Fruit fly (Drosophila melanogaster) whole organism, embryonic: ENCODE data around the gene p115.

ENCODE experiments used
- Atf6 ChIP-seq: fragments of 200-800 bp; sonication (Bioruptor generic); IDR thresholded peaks from 2 replicates; pipeline ENCODE4 v1.3.6; 2022; ENCODE audit warnings: missing biosample characterization, missing genetic modification characterization
- Awh ChIP-seq: fragments of 200-800 bp; sonication (Bioruptor generic); IDR thresholded peaks from 2 replicates; pipeline ENCODE4, ENCODE4 v1.3.6; 2022; ENCODE audit warnings: missing biosample characterization, missing genetic modification characterization
- CG10366 ChIP-seq: fragments of 200-800 bp; sonication (Bioruptor generic); IDR thresholded peaks from 2 replicates; pipeline ENCODE4 v1.3.6; 2022; ENCODE audit warnings: missing biosample characterization, missing genetic modification characterization
- CG11695 ChIP-seq: fragments of 200-800 bp; sonication (Bioruptor generic); IDR thresholded peaks from 3 replicates; pipeline ENCODE4 v1.3.6; 2022; ENCODE audit warnings: missing biosample characterization, missing genetic modification characterization
- CG12071 ChIP-seq: fragments of 200-800 bp; sonication (Bioruptor generic); optimal IDR thresholded peaks from 3 replicates; lab custom pipeline; 2018; ENCODE audit warnings: missing biosample characterization, mild to moderate bottlenecking, missing genetic modification characterization
- CG13123 ChIP-seq: fragments of 200-800 bp; sonication (Bioruptor generic); optimal IDR thresholded peaks from 2 replicates; lab custom pipeline; 2016; ENCODE audit warnings: missing biosample characterization, missing genetic modification characterization
- CG13624 ChIP-seq: fragments of 200-800 bp; sonication (Bioruptor generic); optimal IDR thresholded peaks from 2 replicates; lab custom pipeline; 2016; ENCODE audit warnings: missing biosample characterization, missing genetic modification characterization
- CG14710 ChIP-seq: fragments of 200-800 bp; sonication (Bioruptor generic); optimal IDR thresholded peaks from 3 replicates; lab custom pipeline; 2019; ENCODE audit warnings: missing biosample characterization, mild to moderate bottlenecking, missing genetic modification characterization, moderate library complexity
- CG1602 ChIP-seq: fragments of 200-800 bp; sonication (Bioruptor generic); optimal IDR thresholded peaks from 3 replicates; lab custom pipeline; 2016; ENCODE audit warnings: missing biosample characterization, missing genetic modification characterization
- CG17186 ChIP-seq: fragments of 200-800 bp; sonication (Bioruptor generic); optimal IDR thresholded peaks from 3 replicates; lab custom pipeline; 2017; ENCODE audit warnings: missing biosample characterization, missing genetic modification reagents, missing genetic modification characterization
- CG17612 ChIP-seq: fragments of 200-800 bp; sonication (Bioruptor generic); IDR thresholded peaks from 2 replicates; pipeline ENCODE4 v1.3.6; 2022; ENCODE audit warnings: missing biosample characterization, missing genetic modification characterization
- CG18262 ChIP-seq: fragments of 200-800 bp; optimal IDR thresholded peaks from 3 replicates; lab custom pipeline; 2019; ENCODE audit warnings: missing biosample characterization, mild to moderate bottlenecking, missing genetic modification characterization, moderate library complexity
- CG2678 ChIP-seq: fragments of 200-800 bp; sonication (Bioruptor generic); optimal IDR thresholded peaks from 3 replicates; lab custom pipeline; 2019; ENCODE audit warnings: missing biosample characterization, mild to moderate bottlenecking, missing genetic modification characterization, moderate library complexity
- CG2875 ChIP-seq: fragments of 200-800 bp; sonication (Bioruptor generic); optimal IDR thresholded peaks from 2 replicates; lab custom pipeline; 2017; ENCODE audit warnings: missing biosample characterization, mild to moderate bottlenecking, missing genetic modification characterization, missing genetic modification reagents
- CG43689 ChIP-seq: fragments of 200-800 bp; sonication (Bioruptor generic); IDR thresholded peaks from 2 replicates; pipeline ENCODE4 v1.3.6; 2022; ENCODE audit warnings: missing biosample characterization, missing genetic modification characterization
- CG5245 ChIP-seq: fragments of 200-800 bp; sonication (Bioruptor generic); optimal IDR thresholded peaks from 3 replicates; lab custom pipeline; 2016; ENCODE audit warnings: missing biosample characterization, missing genetic modification characterization
- CG5953 ChIP-seq: fragments of 200-800 bp; sonication (Bioruptor generic); IDR thresholded peaks from 2 replicates; pipeline ENCODE4 v1.3.6; 2022; ENCODE audit warnings: missing biosample characterization, missing genetic modification characterization
- CG6654 ChIP-seq: fragments of 200-800 bp; sonication (Bioruptor generic); optimal IDR thresholded peaks from 2 replicates; lab custom pipeline; 2017; ENCODE audit warnings: missing biosample characterization, mild to moderate bottlenecking, missing genetic modification characterization
- CG6813 ChIP-seq: fragments of 200-800 bp; sonication (Bioruptor generic); optimal IDR thresholded peaks from 2 replicates; lab custom pipeline; 2017; ENCODE audit warnings: missing biosample characterization, missing genetic modification characterization, mild to moderate bottlenecking, moderate library complexity, missing genetic modification reagents
- CG7745 ChIP-seq: fragments of 200-800 bp; sonication (Bioruptor generic); optimal IDR thresholded peaks from 2 replicates; lab custom pipeline; 2018; ENCODE audit warnings: missing biosample characterization, mild to moderate bottlenecking, missing genetic modification characterization, moderate library complexity
- CG7963 ChIP-seq: fragments of 200-800 bp; sonication (Bioruptor generic); IDR thresholded peaks from 3 replicates; pipeline ENCODE4 v1.3.6; 2022; ENCODE audit warnings: missing biosample characterization, missing genetic modification characterization; ENCODE audit not compliant: partially characterized antibody
- CG9437 ChIP-seq: fragments of 200-800 bp; sonication (Bioruptor generic); optimal IDR thresholded peaks from 2 replicates; lab custom pipeline; 2018; ENCODE audit warnings: missing biosample characterization, mild to moderate bottlenecking, missing genetic modification characterization
- CG9876 ChIP-seq: fragments of 200-800 bp; sonication (Bioruptor generic); optimal IDR thresholded peaks from 2 replicates; lab custom pipeline; 2016; ENCODE audit warnings: missing biosample characterization, missing genetic modification characterization
- CG9932 ChIP-seq: fragments of 200-800 bp; sonication (Bioruptor generic); IDR thresholded peaks from 2 replicates; pipeline ENCODE4 v1.3.6; 2022; ENCODE audit warnings: missing biosample characterization, missing genetic modification characterization
- CTCF ChIP-seq: fragments of 200-800 bp; sonication (Bioruptor generic); optimal IDR thresholded peaks from 2 replicates; lab custom pipeline; 2017; ENCODE audit warnings: missing biosample characterization, mild to moderate bottlenecking, missing genetic modification characterization, moderate library complexity
- Hey ChIP-seq: fragments of 200-800 bp; sonication (Bioruptor generic); optimal IDR thresholded peaks from 3 replicates; lab custom pipeline; 2018; ENCODE audit warnings: missing biosample characterization, mild to moderate bottlenecking, missing genetic modification characterization
- Lpt ChIP-seq: fragments of >200 bp; optimal IDR thresholded peaks from 2 replicates; lab custom pipeline; 2018; ENCODE audit warnings: missing biosample characterization, missing genetic modification characterization
- Mrtf ChIP-seq: fragments of 200-800 bp; sonication (Bioruptor generic); IDR thresholded peaks from 3 replicates; pipeline ENCODE4 v1.3.6; 2022; ENCODE audit warnings: missing biosample characterization, missing genetic modification characterization
- NFAT ChIP-seq: fragments of 200-800 bp; sonication (Bioruptor generic); IDR thresholded peaks from 2 replicates; pipeline ENCODE4 v1.3.6; 2022; ENCODE audit warnings: missing biosample characterization, missing genetic modification characterization
- Side ChIP-seq: fragments of 200-800 bp; sonication (Bioruptor generic); optimal IDR thresholded peaks from 2 replicates; lab custom pipeline; 2016; ENCODE audit warnings: missing biosample characterization, missing genetic modification characterization
- Sin3A ChIP-seq: fragments of >200 bp; optimal IDR thresholded peaks from 2 replicates; lab custom pipeline; 2018
- Trl ChIP-seq, 3 experiments: fragments of >200 bp in 2 of 3; fragments of 200-800 bp in 1 of 3; sonication (Bioruptor generic) in 1 of 3; optimal IDR thresholded peaks; 2 replicates in 1 of 3; 3 replicates in 2 of 3; lab custom pipeline; 2016 to 2017; ENCODE audit warnings: missing biosample characterization in 1 of 3, missing genetic modification characterization in 1 of 3
- ato ChIP-seq: fragments of 200-800 bp; sonication (Bioruptor generic); IDR thresholded peaks from 2 replicates; pipeline ENCODE4 v1.3.6; 2022; ENCODE audit warnings: missing biosample characterization, missing genetic modification characterization; ENCODE audit not compliant: partially characterized antibody
- bowl ChIP-seq: fragments of 200-800 bp; sonication (Bioruptor generic); IDR thresholded peaks from 2 replicates; pipeline ENCODE4 v1.3.6; 2022; ENCODE audit warnings: missing biosample characterization, missing genetic modification characterization
- cas ChIP-seq: fragments of 200-800 bp; sonication (Bioruptor generic); IDR thresholded peaks from 2 replicates; pipeline ENCODE4 v1.3.6; 2022; ENCODE audit warnings: missing biosample characterization, missing genetic modification characterization
- chinmo ChIP-seq: fragments of 200-800 bp; sonication (Bioruptor generic); IDR thresholded peaks from 4 replicates; pipeline ENCODE4 v1.3.6; 2022; ENCODE audit warnings: missing biosample characterization, missing genetic modification characterization; ENCODE audit not compliant: partially characterized antibody
- chn ChIP-seq: fragments of 200-800 bp; sonication (Bioruptor generic); optimal IDR thresholded peaks from 2 replicates; lab custom pipeline; 2016; ENCODE audit warnings: missing biosample characterization, missing genetic modification characterization
- disco-r ChIP-seq: fragments of 200-800 bp; sonication (Bioruptor generic); optimal IDR thresholded peaks from 2 replicates; lab custom pipeline; 2016; ENCODE audit warnings: missing biosample characterization, missing genetic modification characterization
- dysf ChIP-seq: fragments of 200-800 bp; sonication (Bioruptor generic); IDR thresholded peaks from 3 replicates; pipeline ENCODE4 v1.3.6; 2022; ENCODE audit warnings: missing biosample characterization, missing genetic modification characterization
- fru ChIP-seq: fragments of >200 bp; optimal IDR thresholded peaks from 2 replicates; lab custom pipeline; 2017
- grau ChIP-seq: fragments of 200-800 bp; optimal IDR thresholded peaks from 3 replicates; lab custom pipeline; 2019; ENCODE audit warnings: missing biosample characterization, mild to moderate bottlenecking, missing genetic modification characterization, moderate library complexity
- insv ChIP-seq, 2 experiments: fragments of 200-800 bp; sonication (Bioruptor generic); optimal IDR thresholded peaks; 3 replicates each; lab custom pipeline; 2016 to 2018; ENCODE audit warnings: missing biosample characterization in 2 of 2, missing genetic modification characterization in 2 of 2
- kah ChIP-seq: fragments of 200-800 bp; sonication (Bioruptor generic); optimal IDR thresholded peaks from 2 replicates; lab custom pipeline; 2018; ENCODE audit warnings: missing biosample characterization, mild to moderate bottlenecking, missing genetic modification characterization
- odd ChIP-seq: fragments of 200-800 bp; sonication (Bioruptor generic); optimal IDR thresholded peaks from 2 replicates; lab custom pipeline; 2017; ENCODE audit warnings: missing biosample characterization, mild to moderate bottlenecking, missing genetic modification characterization
- otp ChIP-seq: fragments of 200-800 bp; sonication (Bioruptor generic); IDR thresholded peaks from 3 replicates; pipeline ENCODE4, ENCODE4 v1.3.6; 2022; ENCODE audit warnings: missing biosample characterization, missing genetic modification characterization
- pnt ChIP-seq: fragments of 200-800 bp; sonication (Bioruptor generic); optimal IDR thresholded peaks from 3 replicates; lab custom pipeline; 2016; ENCODE audit warnings: missing biosample characterization, missing genetic modification characterization
- pzg ChIP-seq: fragments of 200-800 bp; sonication (Bioruptor generic); optimal IDR thresholded peaks from 3 replicates; lab custom pipeline; 2018; ENCODE audit warnings: missing biosample characterization, mild to moderate bottlenecking, missing genetic modification characterization, moderate library complexity
- row ChIP-seq: fragments of 200-800 bp; sonication (Bioruptor generic); IDR thresholded peaks from 3 replicates; pipeline ENCODE4 v1.3.6; 2022; ENCODE audit warnings: missing biosample characterization, missing genetic modification characterization
- schlank ChIP-seq: fragments of 200-800 bp; sonication (Bioruptor generic); optimal IDR thresholded peaks from 2 replicates; lab custom pipeline; 2018; ENCODE audit warnings: missing biosample characterization, mild to moderate bottlenecking, missing genetic modification characterization
- unpg ChIP-seq: fragments of 200-800 bp; sonication (Bioruptor generic); optimal IDR thresholded peaks from 3 replicates; lab custom pipeline; 2018; ENCODE audit warnings: missing biosample characterization, mild to moderate bottlenecking, missing genetic modification characterization, moderate library complexity
- usp ChIP-seq: fragments of >200 bp; optimal IDR thresholded peaks from 2 replicates; lab custom pipeline; 2017; ENCODE audit warnings: missing biosample characterization, missing genetic modification characterization
- zfh1 ChIP-seq: fragments of 200-800 bp; sonication (Bioruptor generic); IDR thresholded peaks from 3 replicates; pipeline ENCODE4 v1.3.6; 2022; ENCODE audit warnings: missing biosample characterization, missing genetic modification characterization

Gene p115

dm6 chrX:7934679-7935078 is 40.8 kb downstream of the p115 start, which contains the start of gene RpS14b (continued):
- TF ChIP-seq CG13624 (GFP tag; lab: Kevin White, UChicago) (peak; percentile 67), row (peak; percentile 53), bowl (GFP tag; lab: Robert Waterston, UW) (no peak), Lpt (GFP tag; lab: Kevin White, UChicago) (no peak), cas (GFP tag; lab: Robert Waterston, UW) (no peak; the same call in 1 of the 2 replicates), usp (GFP tag; lab: Kevin White, UChicago) (no peak), zfh1 (GFP tag; lab: Robert Waterston, UW) (peak; percentile 73), CG7745 (no peak), CG13123 (GFP tag; lab: Kevin White, UChicago) (no peak), CG17612 (GFP tag; lab: Robert Waterston, UW) (no peak), CG14710 (tag; lab: Kevin White, UChicago) (peak; percentile 54), CG43689 (peak; percentile 8; the same call in 1 of the 2 replicates), chinmo (GFP tag; lab: Robert Waterston, UW) (peak; percentile 65; the same call in 1 of the 4 replicates), CG7963 (GFP tag; lab: Robert Waterston, UW) (0 out of 3 replicates have a peak, but pooled peaks have one; percentile 43), CG9437 (GFP tag; lab: Kevin White, UChicago) (peak; percentile 28), CG12071 (GFP tag; lab: Kevin White, UChicago) (peak; percentile 42), CG10366 (GFP tag; lab: Robert Waterston, UW) (peak; percentile 58), CG6813 (GFP tag; lab: Kevin White, UChicago) (peak; percentile 47), Hey (tag; lab: Kevin White, UChicago) (peak; percentile 52), chn (GFP tag; lab: Kevin White, UChicago) (peak; percentile 45), otp (GFP tag; lab: Robert Waterston, UW) (peak; percentile 68; the same call in 2 of the 3 replicates), Atf6 (peak; percentile 64), CG1602 (GFP tag; lab: Kevin White, UChicago) (no peak), fru (lab: Kevin White, UChicago) (no peak), NFAT (peak; percentile 82), CG9876 (no peak), insv (GFP tag; optimal IDR thresholded peaks at IDR 0.05; lab: Kevin White, UChicago) (peak in 1 of 2 experiments; percentile 43), CG2875 (GFP tag; lab: Kevin White, UChicago) (peak; percentile 43), Trl (optimal IDR thresholded peaks at IDR 0.05; lab: Kevin White, UChicago) (no peak), Trl (GFP tag; optimal IDR thresholded peaks at IDR 0.05; lab: Kevin White, UChicago) (peak; percentile 69), CG2678 (peak; percentile 31), CG11695 (GFP tag; lab: Robert Waterston, UW) (no peak), unpg (GFP tag; lab: Kevin White, UChicago) (peak; percentile 51), Sin3A (peak; percentile 46), CG18262 (peak; percentile 22), CG5953 (GFP tag; lab: Robert Waterston, UW) (no peak), CG9932 (GFP tag; lab: Robert Waterston, UW) (peak; percentile 69), pnt (no peak), Mrtf (0 out of 3 replicates have a peak, but pooled peaks have one; percentile 43), disco-r (GFP tag; lab: Kevin White, UChicago) (no peak), Side (GFP tag; lab: Kevin White, UChicago) (peak; percentile 74), dysf (GFP tag; lab: Robert Waterston, UW) (peak; percentile 65; the same call in 2 of the 3 replicates), grau (tag; lab: Kevin White, UChicago) (peak; percentile 36), CTCF (GFP tag; lab: Kevin White, UChicago) (peak; percentile 26), Awh (GFP tag; lab: Robert Waterston, UW) (no peak), schlank (tag; lab: Kevin White, UChicago) (peak; percentile 77), odd (GFP tag; lab: Kevin White, UChicago) (peak; percentile 70), kah (GFP tag; lab: Kevin White, UChicago) (peak; percentile 7), CG17186 (GFP tag; lab: Kevin White, UChicago) (peak; percentile 90), CG6654 (GFP tag; lab: Kevin White, UChicago) (no peak), ato (GFP tag; lab: Robert Waterston, UW) (peak; percentile 77), CG5245 (GFP tag; lab: Kevin White, UChicago) (peak; percentile 20), pzg (GFP tag; lab: Kevin White, UChicago) (peak; percentile 77)
